Worm (Caenorhabditis elegans) whole organism, L1 larva: ENCODE results near the gene snb-5.

Source experiments
- C04F5.9 ChIP-seq: sonication (generic microtip); optimal IDR thresholded peaks from 2 replicates; lab custom pipeline; 2016; ENCODE audit warnings: missing genetic modification characterization, missing compliant biosample characterization
- C16A3.4 ChIP-seq: fragments of 150-350 bp; optimal IDR thresholded peaks from 2 replicates; lab custom pipeline; 2014; ENCODE audit warnings: missing biosample characterization, missing genetic modification characterization
- F16B12.6 ChIP-seq: fragments of 150-350 bp; optimal IDR thresholded peaks from 2 replicates; lab custom pipeline; 2014; ENCODE audit warnings: missing biosample characterization, missing genetic modification characterization
- aha-1 ChIP-seq: fragments of 150-350 bp; optimal IDR thresholded peaks from 2 replicates; lab custom pipeline; 2014; ENCODE audit warnings: missing biosample characterization, missing genetic modification characterization
- aly-2 ChIP-seq: fragments of 150-350 bp; optimal IDR thresholded peaks from 2 replicates; lab custom pipeline; 2014; ENCODE audit warnings: missing biosample characterization, missing genetic modification characterization
- ama-1 ChIP-seq: fragments of 150-350 bp; optimal IDR thresholded peaks from 2 replicates; lab custom pipeline; 2014
- blmp-1 ChIP-seq: fragments of 150-350 bp; optimal IDR thresholded peaks from 2 replicates; lab custom pipeline; 2014; ENCODE audit warnings: missing biosample characterization, missing genetic modification characterization
- ceh-82 ChIP-seq, 3 experiments: fragments of 150-350 bp in 1 of 3; sonication (generic microtip) in 2 of 3; optimal IDR thresholded peaks; 2 replicates each; lab custom pipeline; 2014 to 2017; ENCODE audit warnings: missing biosample characterization in 3 of 3, missing genetic modification characterization in 3 of 3
- dsc-1 ChIP-seq: sonication (generic microtip); optimal IDR thresholded peaks from 2 replicates; lab custom pipeline; 2016; ENCODE audit warnings: mild to moderate bottlenecking, missing genetic modification characterization, missing compliant biosample characterization
- efl-1 ChIP-seq, 4 experiments: fragments of 150-350 bp; optimal IDR thresholded peaks in 3 of 4; peaks in 1 of 4; 1 replicate in 1 of 4; 2 replicates in 3 of 4; lab custom pipeline; 2014; ENCODE audit warnings: missing biosample characterization in 2 of 4, missing genetic modification characterization in 2 of 4, missing genetic modification reagents in 2 of 4
- efl-3 ChIP-seq: fragments of 200-800 bp; sonication (Bioruptor generic); optimal IDR thresholded peaks from 2 replicates; lab custom pipeline; 2018; ENCODE audit warnings: mild to moderate bottlenecking, missing genetic modification characterization, missing compliant biosample characterization
- egl-13 ChIP-seq: sonication (generic microtip); optimal IDR thresholded peaks from 2 replicates; lab custom pipeline; 2016; ENCODE audit warnings: missing genotype, missing genetic modification reagents, missing genetic modification characterization, missing compliant biosample characterization
- egl-27 ChIP-seq, 2 experiments: fragments of 150-350 bp in 1 of 2; sonication (generic microtip); optimal IDR thresholded peaks; 3 replicates each; lab custom pipeline; 2017 to 2018; ENCODE audit warnings: missing biosample characterization in 2 of 2, missing genetic modification characterization in 2 of 2, missing genetic modification reagents in 2 of 2
- ets-5 ChIP-seq: fragments of 200-800 bp; sonication (Bioruptor generic); IDR thresholded peaks from 2 replicates; pipeline ENCODE4 v1.3.6; 2022; ENCODE audit warnings: missing genetic modification characterization, missing compliant biosample characterization
- fkh-4 ChIP-seq: sonication (generic microtip); optimal IDR thresholded peaks from 2 replicates; lab custom pipeline; 2016; ENCODE audit warnings: missing compliant biosample characterization, missing genetic modification characterization, borderline replicate concordance
- fos-1 ChIP-seq: fragments of 150-350 bp; optimal IDR thresholded peaks from 2 replicates; lab custom pipeline; 2014; ENCODE audit warnings: missing biosample characterization, missing genetic modification characterization
- hlh-4 ChIP-seq: sonication (generic microtip); optimal IDR thresholded peaks from 2 replicates; lab custom pipeline; 2016; ENCODE audit warnings: mild to moderate bottlenecking, missing genetic modification characterization, missing compliant biosample characterization
- irx-1 ChIP-seq: sonication (generic microtip); optimal IDR thresholded peaks from 2 replicates; lab custom pipeline; 2016; ENCODE audit warnings: missing genetic modification characterization, missing compliant biosample characterization
- lin-13 ChIP-seq: fragments of 150-350 bp; optimal IDR thresholded peaks from 2 replicates; lab custom pipeline; 2014; ENCODE audit warnings: missing biosample characterization, missing genetic modification reagents, missing genetic modification characterization
- lin-14 ChIP-seq: fragments of 200-800 bp; sonication (Bioruptor generic); optimal IDR thresholded peaks from 2 replicates; lab custom pipeline; 2018; ENCODE audit warnings: mild to moderate bottlenecking, missing genetic modification characterization, moderate library complexity, missing compliant biosample characterization
- lin-39 ChIP-seq: fragments of 150-350 bp; optimal IDR thresholded peaks from 2 replicates; lab custom pipeline; 2014; ENCODE audit warnings: missing biosample characterization, missing genetic modification reagents, missing genetic modification characterization
- lir-3 ChIP-seq: sonication (generic microtip); optimal IDR thresholded peaks from 2 replicates; lab custom pipeline; 2016; ENCODE audit warnings: mild to moderate bottlenecking, missing genetic modification characterization, moderate library complexity, missing compliant biosample characterization; ENCODE audit not compliant: poor library complexity
- lsy-2 ChIP-seq, 2 experiments: fragments of 150-350 bp; optimal IDR thresholded peaks; 2 replicates each; lab custom pipeline; 2014; ENCODE audit warnings: missing biosample characterization in 2 of 2, missing genetic modification characterization in 2 of 2
- mab-9 ChIP-seq: fragments of 200-800 bp; sonication (Bioruptor generic); IDR thresholded peaks from 2 replicates; pipeline ENCODE4 v1.3.6; 2022; ENCODE audit warnings: missing genetic modification reagents, missing genetic modification characterization, missing compliant biosample characterization
- mdl-1 ChIP-seq, 2 experiments: fragments of 150-350 bp; optimal IDR thresholded peaks; 2 replicates each; lab custom pipeline; 2014 to 2017; ENCODE audit warnings: missing biosample characterization in 2 of 2, missing genetic modification characterization in 2 of 2, inconsistent platforms in 1 of 2
- mef-2 ChIP-seq: fragments of 150-350 bp; optimal IDR thresholded peaks from 2 replicates; lab custom pipeline; 2014; ENCODE audit warnings: missing biosample characterization, missing genetic modification characterization
- nhr-11 ChIP-seq: fragments of 150-350 bp; optimal IDR thresholded peaks from 2 replicates; lab custom pipeline; 2014; ENCODE audit warnings: missing biosample characterization, missing genetic modification characterization
- nhr-19 ChIP-seq: fragments of 200-800 bp; sonication (Bioruptor generic); conservative IDR thresholded peaks from 2 replicates; pipeline ENCODE4 v1.3.6; 2022; ENCODE audit warnings: missing genetic modification characterization, missing compliant biosample characterization
- nhr-28 ChIP-seq: fragments of 150-350 bp; optimal IDR thresholded peaks from 2 replicates; lab custom pipeline; 2014; ENCODE audit warnings: missing biosample characterization, missing genetic modification characterization
- nhr-71 ChIP-seq: sonication (generic microtip); optimal IDR thresholded peaks from 2 replicates; lab custom pipeline; 2016; ENCODE audit warnings: mild to moderate bottlenecking, missing genetic modification characterization, moderate library complexity, missing compliant biosample characterization
- nhr-76 ChIP-seq: sonication (generic microtip); optimal IDR thresholded peaks from 2 replicates; lab custom pipeline; 2017; ENCODE audit warnings: missing biosample characterization, missing genetic modification characterization
- nhr-77 ChIP-seq: fragments of 150-350 bp; optimal IDR thresholded peaks from 2 replicates; lab custom pipeline; 2014; ENCODE audit warnings: missing biosample characterization, missing genetic modification characterization
- nhr-84 ChIP-seq: sonication (generic microtip); optimal IDR thresholded peaks from 2 replicates; lab custom pipeline; 2017; ENCODE audit warnings: missing biosample characterization, missing genetic modification characterization
- pag-3 ChIP-seq: sonication (generic microtip); optimal IDR thresholded peaks from 2 replicates; lab custom pipeline; 2017; ENCODE audit warnings: missing genetic modification characterization, mild to moderate bottlenecking, missing compliant biosample characterization, antibody characterized with exemption, borderline replicate concordance; ENCODE audit not compliant: insufficient read depth
- sox-4 ChIP-seq: sonication (generic microtip); optimal IDR thresholded peaks from 2 replicates; lab custom pipeline; 2016; ENCODE audit warnings: missing genetic modification characterization, missing compliant biosample characterization
- sup-37 ChIP-seq: fragments of 200-800 bp; sonication (Bioruptor generic); optimal IDR thresholded peaks from 2 replicates; lab custom pipeline; 2018; ENCODE audit warnings: mild to moderate bottlenecking, missing genetic modification characterization, missing compliant biosample characterization
- swsn-7 ChIP-seq: sonication (generic microtip); optimal IDR thresholded peaks from 2 replicates; lab custom pipeline; 2016; ENCODE audit warnings: missing genetic modification characterization, missing compliant biosample characterization
- tbx-2 ChIP-seq: sonication (generic microtip); optimal IDR thresholded peaks from 2 replicates; lab custom pipeline; 2016; ENCODE audit warnings: missing genetic modification characterization, missing compliant biosample characterization
- tlp-1 ChIP-seq: fragments of 150-350 bp; optimal IDR thresholded peaks from 2 replicates; lab custom pipeline; 2014; ENCODE audit warnings: missing biosample characterization, missing genetic modification characterization
- unc-62 ChIP-seq: fragments of 150-350 bp; optimal IDR thresholded peaks from 2 replicates; lab custom pipeline; 2014; ENCODE audit warnings: missing biosample characterization, missing genetic modification reagents, missing genetic modification characterization
- unc-86 ChIP-seq: sonication (generic microtip); optimal IDR thresholded peaks from 2 replicates; lab custom pipeline; 2016; ENCODE audit warnings: missing genetic modification characterization, missing compliant biosample characterization
- xbp-1 ChIP-seq: sonication (generic microtip); optimal IDR thresholded peaks from 2 replicates; lab custom pipeline; 2016; ENCODE audit warnings: missing genetic modification characterization, missing compliant biosample characterization
- zip-4 ChIP-seq: fragments of 200-800 bp; sonication (Bioruptor generic); optimal IDR thresholded peaks from 2 replicates; lab custom pipeline; 2018; ENCODE audit warnings: mild to moderate bottlenecking, missing genetic modification characterization, moderate library complexity, missing compliant biosample characterization
- ztf-11 ChIP-seq, 2 experiments: sonication (generic microtip); optimal IDR thresholded peaks; 2 replicates each; lab custom pipeline; 2016 to 2017; ENCODE audit warnings: missing genetic modification characterization in 2 of 2, missing biosample characterization in 1 of 2, missing compliant biosample characterization in 1 of 2

The snb-5 gene

ce11 chrIII:8190505-8190904 is 12.3 kb upstream of the snb-5 start, which contains the start of gene C50C3.19:
Gene C50C3.19, plus strand, starts transcription at chrIII:8190805.
- TF ChIP-seq irx-1: no peak
- TF ChIP-seq lir-3 (tag; lab: Kevin White, UChicago): no peak
- TF ChIP-seq blmp-1 (tag; lab: Kevin White, UChicago): no peak
- no peak for TF ChIP-seq egl-27 (tag; optimal IDR thresholded peaks at IDR 0.05; lab: Kevin White, UChicago)
- no peak for TF ChIP-seq aly-2 (tag; lab: Kevin White, UChicago)
- no peak for TF ChIP-seq hlh-4 (tag; lab: Kevin White, UChicago)
- TF ChIP-seq nhr-71: no peak
- TF ChIP-seq ets-5: no peak
- no peak for TF ChIP-seq C04F5.9 (tag; lab: Kevin White, UChicago)
- no peak for TF ChIP-seq sox-4 (tag; lab: Kevin White, UChicago)
- no peak for TF ChIP-seq lin-14 (GFP tag; lab: Kevin White, UChicago)
- TF ChIP-seq mab-9: no peak
- TF ChIP-seq lin-13 (GFP tag; lab: Kevin White, UChicago): no peak
- no peak for TF ChIP-seq efl-3 (GFP tag; lab: Kevin White, UChicago)
- no peak for TF ChIP-seq nhr-77 (tag; lab: Kevin White, UChicago)
- no peak for TF ChIP-seq nhr-11 (tag; lab: Kevin White, UChicago)

- no peak for TF ChIP-seq nhr-28
- no peak for TF ChIP-seq aly-2 (tag; lab: Kevin White, UChicago)
- TF ChIP-seq efl-1 (optimal IDR thresholded peaks at IDR 0.05; lab: Kevin White, UChicago): peak in 1 of 2 experiments; percentile 17
- no peak for TF ChIP-seq efl-1 (GFP tag; optimal IDR thresholded peaks at IDR 0.05 in 1 of 2; lab: Kevin White, UChicago)
These were observed 11.2 kb upstream of the snb-5 start, which contains the start of gene C50C3.1 for ce11 chrIII:8191695-8192094. Gene C50C3.1, plus strand, starts transcription at chrIII:8191995.

ce11 chrIII:8199060-8199459 is 3.8 kb upstream of the snb-5 start:
- no peak for TF ChIP-seq fkh-4 (tag; lab: Kevin White, UChicago)
- no peak for TF ChIP-seq lin-39 (tag; lab: Kevin White, UChicago)
- TF ChIP-seq nhr-19: no peak
- TF ChIP-seq F16B12.6 (tag; lab: Kevin White, UChicago): no peak
- no peak for TF ChIP-seq tlp-1 (tag; lab: Kevin White, UChicago)
- TF ChIP-seq xbp-1: no peak
- no peak for TF ChIP-seq aly-2 (tag; lab: Kevin White, UChicago)
- TF ChIP-seq, all 84 proteins: peak for 0

ce11 chrIII:8201117-8201516 is 1.7 kb upstream of the snb-5 start, which contains the start of gene unc-36:
Gene unc-36, minus strand, starts transcription at chrIII:8201217.
- TF ChIP-seq mef-2 (tag; lab: Kevin White, UChicago): no peak
- TF ChIP-seq nhr-84: no peak
- no peak for TF ChIP-seq ama-1 (lab: Kevin White, UChicago)
- TF ChIP-seq unc-86 (tag; lab: Kevin White, UChicago): no peak
- no peak for TF ChIP-seq fos-1
- TF ChIP-seq swsn-7 (tag; lab: Kevin White, UChicago): no peak
- TF ChIP-seq sup-37 (GFP tag; lab: Kevin White, UChicago): no peak
- no peak for TF ChIP-seq tlp-1 (tag; lab: Kevin White, UChicago)
- no peak for TF ChIP-seq ztf-11 (tag; optimal IDR thresholded peaks at IDR 0.05; lab: Kevin White, UChicago)
- TF ChIP-seq pag-3 (tag; lab: Kevin White, UChicago): no peak
- TF ChIP-seq lin-14 (GFP tag; lab: Kevin White, UChicago): no peak
- TF ChIP-seq lin-13 (GFP tag; lab: Kevin White, UChicago): no peak

- TF ChIP-seq lsy-2 (tag; optimal IDR thresholded peaks at IDR 0.05; lab: Kevin White, UChicago): peak; percentile 52 to 57
- peak in 2 of 3 experiments; percentile 17 to 55 for TF ChIP-seq ceh-82 (tag; optimal IDR thresholded peaks at IDR 0.05; lab: Kevin White, UChicago)
- TF ChIP-seq fos-1: no peak
- TF ChIP-seq nhr-76 (tag; lab: Kevin White, UChicago): no peak
- no peak for TF ChIP-seq C16A3.4
- no peak for TF ChIP-seq pag-3 (tag; lab: Kevin White, UChicago)
- no peak for TF ChIP-seq mdl-1 (tag; optimal IDR thresholded peaks at IDR 0.05; lab: Kevin White, UChicago)
- no peak for TF ChIP-seq unc-62 (GFP tag; lab: Kevin White, UChicago)
- peak; percentile 46 to 48 for TF ChIP-seq efl-1 (optimal IDR thresholded peaks at IDR 0.05; lab: Kevin White, UChicago)
- TF ChIP-seq efl-1 (GFP tag; optimal IDR thresholded peaks at IDR 0.05 in 1 of 2; lab: Kevin White, UChicago): peak; percentile 38 to 86
- peak; percentile 76 for TF ChIP-seq dsc-1 (tag; lab: Kevin White, UChicago)
- TF ChIP-seq tbx-2 (tag; lab: Kevin White, UChicago): peak; percentile 55
- TF ChIP-seq zip-4: no peak
- peak; percentile 30 for TF ChIP-seq F16B12.6 (tag; lab: Kevin White, UChicago)
- TF ChIP-seq blmp-1 (tag; lab: Kevin White, UChicago): no peak
- TF ChIP-seq egl-27 (tag; optimal IDR thresholded peaks at IDR 0.05; lab: Kevin White, UChicago): no peak
- TF ChIP-seq C04F5.9 (tag; lab: Kevin White, UChicago): no peak
- TF ChIP-seq ama-1 (lab: Kevin White, UChicago): no peak
- TF ChIP-seq lin-13 (GFP tag; lab: Kevin White, UChicago): no peak
- no peak for TF ChIP-seq aha-1
- peak; percentile 58 for TF ChIP-seq egl-13 (tag; lab: Kevin White, UChicago)
These were observed 1.1 kb upstream of the snb-5 start for ce11 chrIII:8201760-8202159.
